1 fruit fly cellular context compared by ENCODE assay signal in the genomic region with DNA sequence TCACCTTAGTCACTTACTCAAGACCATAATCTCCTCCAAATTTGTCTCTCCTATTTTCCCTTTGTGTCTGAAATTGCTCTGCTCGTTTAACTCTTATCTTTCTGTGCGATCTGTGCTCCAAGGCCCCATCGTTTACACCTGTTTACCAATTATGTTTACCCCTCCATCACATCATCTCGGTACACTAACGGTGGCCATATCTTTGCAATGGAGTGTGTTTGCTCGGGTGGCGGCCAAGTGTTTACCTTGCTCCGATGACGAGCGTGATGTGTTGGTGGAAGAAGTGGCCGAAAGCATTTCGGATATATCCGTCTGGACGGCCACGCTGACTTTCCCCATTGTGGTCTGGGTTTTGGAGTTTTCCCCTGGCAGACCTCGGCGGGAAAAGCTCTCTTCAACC.
A peak's percentile ranks its signal among the peaks of the same experiment; 100 is the strongest.
TF ChIP-seq lines count a peak whose summit lies in the region.

No protein-coding gene starts in this region.

TF ChIP-seq in whole organism, embryonic, 481 proteins besides CTCF, POLR2A, EP300 and RAD21 (continued from another document and continues in another):
- TF ChIP-seq danr (GFP tag; IDR thresholded peaks at IDR 0.05; lab: Robert Waterston, UW) (no peak), cas (GFP tag; IDR thresholded peaks at IDR 0.05; lab: Robert Waterston, UW) (no peak), HLH54F (GFP tag; optimal IDR thresholded peaks at IDR 0.05; lab: Kevin White, UChicago) (no peak), CG4424 (GFP tag; optimal IDR thresholded peaks at IDR 0.05; lab: Kevin White, UChicago) (no peak), CG9727 (GFP tag; optimal IDR thresholded peaks at IDR 0.05; lab: Kevin White, UChicago) (no peak), Atf-2 (GFP tag; optimal IDR thresholded peaks at IDR 0.05; lab: Kevin White, UChicago) (no peak), Hmr (GFP tag; optimal IDR thresholded peaks at IDR 0.05; lab: Kevin White, UChicago) (peak; percentile 68), CG31441 (GFP tag; IDR thresholded peaks at IDR 0.05; lab: Robert Waterston, UW) (no peak; the same call in 1 of the 2 replicates), CG13894 (tag; optimal IDR thresholded peaks at IDR 0.05; lab: Kevin White, UChicago) (peak; percentile 94), CG18599 (GFP tag; optimal IDR thresholded peaks at IDR 0.05; lab: Kevin White, UChicago) (peak; percentile 81), Oaz (GFP tag; IDR thresholded peaks at IDR 0.05; lab: Robert Waterston, UW) (no peak), CG3838 (GFP tag; optimal IDR thresholded peaks at IDR 0.05; lab: Kevin White, UChicago) (no peak), dati (GFP tag; IDR thresholded peaks at IDR 0.05; lab: Robert Waterston, UW) (no peak), Opbp (GFP tag; IDR thresholded peaks at IDR 0.05; lab: Robert Waterston, UW; ENCODE audit: partially characterized antibody) (no peak), grn (GFP tag; optimal IDR thresholded peaks at IDR 0.05; lab: Kevin White, UChicago) (peak; percentile 59), CG17359 (tag; optimal IDR thresholded peaks at IDR 0.05; lab: Kevin White, UChicago) (peak; percentile 83), CG2875 (GFP tag; optimal IDR thresholded peaks at IDR 0.05; lab: Kevin White, UChicago) (peak; percentile 52), fu2 (GFP tag; optimal IDR thresholded peaks at IDR 0.05; lab: Kevin White, UChicago) (no peak), CG10979 (tag; optimal IDR thresholded peaks at IDR 0.05; lab: Kevin White, UChicago) (no peak), CG4707 (GFP tag; optimal IDR thresholded peaks at IDR 0.05; lab: Kevin White, UChicago) (peak; percentile 76), Sin3A (optimal IDR thresholded peaks at IDR 0.05; lab: Kevin White, UChicago) (no peak), CG10543 (GFP tag; optimal IDR thresholded peaks at IDR 0.05; lab: Kevin White, UChicago) (peak; percentile 84), nom (GFP tag; optimal IDR thresholded peaks at IDR 0.05; lab: Kevin White, UChicago) (peak; percentile 61), ac (GFP tag; optimal IDR thresholded peaks at IDR 0.05; lab: Kevin White, UChicago) (no peak), CG2678 (tag; optimal IDR thresholded peaks at IDR 0.05; lab: Kevin White, UChicago) (peak; percentile 77), fru (optimal IDR thresholded peaks at IDR 0.05; lab: Kevin White, UChicago) (no peak), ranshi (GFP tag; IDR thresholded peaks at IDR 0.05; lab: Robert Waterston, UW) (peak; percentile 43; the same call in 1 of the 2 replicates), ato (GFP tag; IDR thresholded peaks at IDR 0.05; lab: Robert Waterston, UW; ENCODE audit: partially characterized antibody) (no peak), CG17612 (GFP tag; IDR thresholded peaks at IDR 0.05; lab: Robert Waterston, UW) (no peak), CG2202 (tag; optimal IDR thresholded peaks at IDR 0.05; lab: Kevin White, UChicago) (peak; percentile 56), Doc3 (GFP tag; IDR thresholded peaks at IDR 0.05; lab: Robert Waterston, UW; ENCODE audit: partially characterized antibody) (no peak), CG15073 (GFP tag; optimal IDR thresholded peaks at IDR 0.05; lab: Kevin White, UChicago) (no peak), phol (tag; optimal IDR thresholded peaks at IDR 0.05; lab: Kevin White, UChicago) (no peak), CG7372 (GFP tag; IDR thresholded peaks at IDR 0.05; lab: Robert Waterston, UW) (no peak), esg (GFP tag; conservative IDR thresholded peaks at IDR 0.05; lab: Robert Waterston, UW) (no peak), Gug (GFP tag; IDR thresholded peaks at IDR 0.05; lab: Robert Waterston, UW) (no peak), disco-r (GFP tag; optimal IDR thresholded peaks at IDR 0.05; lab: Kevin White, UChicago) (no peak), bbx (GFP tag; IDR thresholded peaks at IDR 0.05; lab: Robert Waterston, UW; ENCODE audit: partially characterized antibody) (no peak), CG31365 (tag; optimal IDR thresholded peaks at IDR 0.05; lab: Kevin White, UChicago) (peak; percentile 83), CG7963 (GFP tag; IDR thresholded peaks at IDR 0.05; lab: Robert Waterston, UW; ENCODE audit: partially characterized antibody) (no peak), CG10431 (GFP tag; optimal IDR thresholded peaks at IDR 0.05; lab: Kevin White, UChicago) (peak; percentile 57), mld (GFP tag; IDR thresholded peaks at IDR 0.05; lab: Robert Waterston, UW; ENCODE audit: partially characterized antibody) (no peak), Abd-B (GFP tag; optimal IDR thresholded peaks at IDR 0.05; lab: Kevin White, UChicago) (no peak), aop (GFP tag; IDR thresholded peaks at IDR 0.05; lab: Robert Waterston, UW) (no peak), CG4820 (GFP tag; optimal IDR thresholded peaks at IDR 0.05; lab: Kevin White, UChicago) (no peak), CG13123 (GFP tag; optimal IDR thresholded peaks at IDR 0.05; lab: Kevin White, UChicago) (peak; percentile 25), salm (tag; optimal IDR thresholded peaks at IDR 0.05; lab: Kevin White, UChicago) (peak; percentile 64), scrt (GFP tag; optimal IDR thresholded peaks at IDR 0.05; lab: Kevin White, UChicago) (peak; percentile 61), Meics (GFP tag; optimal IDR thresholded peaks at IDR 0.05; lab: Kevin White, UChicago) (peak; percentile 50), CG6272 (GFP tag; IDR thresholded peaks at IDR 0.05; lab: Robert Waterston, UW) (no peak), CG7987 (GFP tag; optimal IDR thresholded peaks at IDR 0.05; lab: Kevin White, UChicago) (peak; percentile 92), eve (GFP tag; optimal IDR thresholded peaks at IDR 0.05; lab: Kevin White, UChicago) (no peak), PHDP (tag; optimal IDR thresholded peaks at IDR 0.05; lab: Kevin White, UChicago) (peak; percentile 69), Asciz (GFP tag; optimal IDR thresholded peaks at IDR 0.05; lab: Kevin White, UChicago) (peak; percentile 88), lab (GFP tag; optimal IDR thresholded peaks at IDR 0.05; lab: Kevin White, UChicago) (peak; percentile 87), bab2 (GFP tag; optimal IDR thresholded peaks at IDR 0.05; lab: Kevin White, UChicago) (no peak), Lpt (GFP tag; optimal IDR thresholded peaks at IDR 0.05; lab: Kevin White, UChicago) (no peak), gsb-n (tag; optimal IDR thresholded peaks at IDR 0.05; lab: Kevin White, UChicago) (peak; percentile 56), Hr78 (GFP tag; optimal IDR thresholded peaks at IDR 0.05; lab: Kevin White, UChicago) (no peak), MESR4 (GFP tag; optimal IDR thresholded peaks at IDR 0.05; lab: Kevin White, UChicago) (no peak), slou (GFP tag; optimal IDR thresholded peaks at IDR 0.05; lab: Kevin White, UChicago) (no peak), CG34376 (GFP tag; optimal IDR thresholded peaks at IDR 0.05; lab: Kevin White, UChicago) (peak; percentile 63), Ets97D (GFP tag; optimal IDR thresholded peaks at IDR 0.05; lab: Kevin White, UChicago) (no peak), HLH3B (GFP tag; IDR thresholded peaks at IDR 0.05; lab: Robert Waterston, UW) (peak; percentile 35; the same call in 1 of the 2 replicates), CG10147 (GFP tag; optimal IDR thresholded peaks at IDR 0.05; lab: Kevin White, UChicago) (peak; percentile 1), CG4328 (GFP tag; optimal IDR thresholded peaks at IDR 0.05; lab: Kevin White, UChicago) (peak; percentile 81), CG4730 (GFP tag; IDR thresholded peaks at IDR 0.05; lab: Robert Waterston, UW) (no peak), ssp (GFP tag; IDR thresholded peaks at IDR 0.05; lab: Robert Waterston, UW) (no peak), CG13624 (GFP tag; optimal IDR thresholded peaks at IDR 0.05; lab: Kevin White, UChicago) (no peak), CG16813 (GFP tag; IDR thresholded peaks at IDR 0.05; lab: Robert Waterston, UW; ENCODE audit: partially characterized antibody) (no peak), Scr (GFP tag; IDR thresholded peaks at IDR 0.05; lab: Robert Waterston, UW; ENCODE audit: partially characterized antibody) (no peak), Mrtf (GFP tag; IDR thresholded peaks at IDR 0.05; lab: Robert Waterston, UW) (no peak), CG2129 (GFP tag; IDR thresholded peaks at IDR 0.05; lab: Robert Waterston, UW; ENCODE audit: partially characterized antibody) (no peak), CG10321 (GFP tag; IDR thresholded peaks at IDR 0.05; lab: Robert Waterston, UW) (no peak), Nf-YC (tag; optimal IDR thresholded peaks at IDR 0.05; lab: Kevin White, UChicago) (peak; percentile 39), Bteb2 (GFP tag; optimal IDR thresholded peaks at IDR 0.05; lab: Kevin White, UChicago) (no peak), MBD-R2 (GFP tag; IDR thresholded peaks at IDR 0.05; lab: Robert Waterston, UW) (no peak; the same call in 1 of the 2 replicates), da (GFP tag; optimal IDR thresholded peaks at IDR 0.05; lab: Kevin White, UChicago) (no peak), rib (GFP tag; IDR thresholded peaks at IDR 0.05; lab: Robert Waterston, UW) (peak; percentile 71), btn (GFP tag; optimal IDR thresholded peaks at IDR 0.05; lab: Kevin White, UChicago) (no peak), CG18476 (GFP tag; optimal IDR thresholded peaks at IDR 0.05; lab: Kevin White, UChicago) (no peak), org-1 (GFP tag; optimal IDR thresholded peaks at IDR 0.05; lab: Kevin White, UChicago) (peak; percentile 55), dm (GFP tag; optimal IDR thresholded peaks at IDR 0.05; lab: Kevin White, UChicago) (no peak), Lim3 (GFP tag; IDR thresholded peaks at IDR 0.05; lab: Robert Waterston, UW) (no peak), ERR (GFP tag; optimal IDR thresholded peaks at IDR 0.05; lab: Kevin White, UChicago) (no peak), CG12299 (tag; optimal IDR thresholded peaks at IDR 0.05; lab: Kevin White, UChicago) (peak; percentile 82), CG15479 (GFP tag; optimal IDR thresholded peaks at IDR 0.05; lab: Kevin White, UChicago) (no peak), run (tag; optimal IDR thresholded peaks at IDR 0.05; lab: Kevin White, UChicago) (peak; percentile 64), CG30403 (GFP tag; optimal IDR thresholded peaks at IDR 0.05; lab: Kevin White, UChicago) (no peak), gcm2 (GFP tag; optimal IDR thresholded peaks at IDR 0.05; lab: Kevin White, UChicago) (no peak), CHES-1-like (GFP tag; optimal IDR thresholded peaks at IDR 0.05; lab: Kevin White, UChicago) (no peak), Hmx (GFP tag; optimal IDR thresholded peaks at IDR 0.05; lab: Kevin White, UChicago) (no peak), ems (GFP tag; optimal IDR thresholded peaks at IDR 0.05; lab: Kevin White, UChicago) (no peak), Dll (GFP tag; IDR thresholded peaks at IDR 0.05; lab: Robert Waterston, UW; ENCODE audit: partially characterized antibody) (no peak), CG30020 (tag; optimal IDR thresholded peaks at IDR 0.05; lab: Kevin White, UChicago) (no peak), br (optimal IDR thresholded peaks at IDR 0.05; lab: Kevin White, UChicago) (no peak), crol (GFP tag; IDR thresholded peaks at IDR 0.05; lab: Robert Waterston, UW) (0 out of 2 replicates have a peak, but pooled peaks have one; percentile 15), Sox102F (GFP tag; optimal IDR thresholded peaks at IDR 0.05; lab: Kevin White, UChicago) (peak; percentile 50), CG13775 (GFP tag; optimal IDR thresholded peaks at IDR 0.05; lab: Kevin White, UChicago) (no peak), B-H2 (GFP tag; optimal IDR thresholded peaks at IDR 0.05; lab: Kevin White, UChicago) (peak; percentile 59), chinmo (GFP tag; IDR thresholded peaks at IDR 0.05; lab: Robert Waterston, UW; ENCODE audit: partially characterized antibody) (0 out of 4 replicates have a peak, but pooled peaks have one; percentile 55), CG11247 (GFP tag; IDR thresholded peaks at IDR 0.05; lab: Robert Waterston, UW) (peak; percentile 53; the same call in 1 of the 2 replicates), nau (GFP tag; optimal IDR thresholded peaks at IDR 0.05; lab: Kevin White, UChicago) (peak; percentile 75), Six4 (GFP tag; optimal IDR thresholded peaks at IDR 0.05; lab: Kevin White, UChicago) (peak; percentile 27), cato (GFP tag; optimal IDR thresholded peaks at IDR 0.05; lab: Kevin White, UChicago; ENCODE audit: borderline replicate concordance) (no peak), CG1529 (GFP tag; optimal IDR thresholded peaks at IDR 0.05; lab: Kevin White, UChicago) (peak; percentile 55), Rfx (GFP tag; IDR thresholded peaks at IDR 0.05; lab: Robert Waterston, UW) (peak; percentile 57), ap (GFP tag; IDR thresholded peaks at IDR 0.05; lab: Robert Waterston, UW) (no peak), CG17328 (GFP tag; IDR thresholded peaks at IDR 0.05; lab: Robert Waterston, UW) (peak; percentile 50), trh (GFP tag; optimal IDR thresholded peaks at IDR 0.05; lab: Kevin White, UChicago) (no peak), Sry-δ (GFP tag; optimal IDR thresholded peaks at IDR 0.05; lab: Kevin White, UChicago) (no peak), CG17829 (tag; optimal IDR thresholded peaks at IDR 0.05; lab: Kevin White, UChicago) (peak; percentile 16), CG11560 (tag; IDR thresholded peaks at IDR 0.05; lab: Robert Waterston, UW) (no peak), ci (GFP tag; IDR thresholded peaks at IDR 0.05; lab: Robert Waterston, UW) (peak; percentile 87), GATAe (GFP tag; conservative IDR thresholded peaks at IDR 0.05; lab: Robert Waterston, UW) (no peak), Chrac-16 (GFP tag; optimal IDR thresholded peaks at IDR 0.05; lab: Kevin White, UChicago) (no peak), Trl (optimal IDR thresholded peaks at IDR 0.05; lab: Kevin White, UChicago) (no peak), Trl (GFP tag; optimal IDR thresholded peaks at IDR 0.05; lab: Kevin White, UChicago) (no peak), Rx (GFP tag; IDR thresholded peaks at IDR 0.05; lab: Robert Waterston, UW) (0 out of 2 replicates have a peak, but pooled peaks have one; percentile 13), pnt (GFP tag; optimal IDR thresholded peaks at IDR 0.05; lab: Kevin White, UChicago) (no peak), CG3281 (GFP tag; optimal IDR thresholded peaks at IDR 0.05; lab: Kevin White, UChicago) (peak; percentile 65), CG11456 (GFP tag; IDR thresholded peaks at IDR 0.05; lab: Robert Waterston, UW) (peak; percentile 58; the same call in 1 of the 3 replicates), CG12942 (GFP tag; optimal IDR thresholded peaks at IDR 0.05; lab: Kevin White, UChicago) (no peak), emc (GFP tag; optimal IDR thresholded peaks at IDR 0.05; lab: Kevin White, UChicago) (no peak), usp (GFP tag; optimal IDR thresholded peaks at IDR 0.05; lab: Kevin White, UChicago) (no peak), CG3726 (GFP tag; IDR thresholded peaks at IDR 0.05; lab: Robert Waterston, UW) (no peak; the same call in 2 of the 3 replicates), onecut (GFP tag; IDR thresholded peaks at IDR 0.05; lab: Robert Waterston, UW) (peak; percentile 72), ham (GFP tag; IDR thresholded peaks at IDR 0.05; lab: Robert Waterston, UW) (no peak)
